Worm (Caenorhabditis elegans) whole organism, dauer: Measurements from ENCODE around the gene clp-7.

Experiments
- unc-62 ChIP-seq: sonication (generic microtip); optimal IDR thresholded peaks from 2 replicates; lab custom pipeline; 2017; ENCODE audit warnings: missing biosample characterization, missing genetic modification reagents, missing genetic modification characterization

Gene clp-7

DNA sequence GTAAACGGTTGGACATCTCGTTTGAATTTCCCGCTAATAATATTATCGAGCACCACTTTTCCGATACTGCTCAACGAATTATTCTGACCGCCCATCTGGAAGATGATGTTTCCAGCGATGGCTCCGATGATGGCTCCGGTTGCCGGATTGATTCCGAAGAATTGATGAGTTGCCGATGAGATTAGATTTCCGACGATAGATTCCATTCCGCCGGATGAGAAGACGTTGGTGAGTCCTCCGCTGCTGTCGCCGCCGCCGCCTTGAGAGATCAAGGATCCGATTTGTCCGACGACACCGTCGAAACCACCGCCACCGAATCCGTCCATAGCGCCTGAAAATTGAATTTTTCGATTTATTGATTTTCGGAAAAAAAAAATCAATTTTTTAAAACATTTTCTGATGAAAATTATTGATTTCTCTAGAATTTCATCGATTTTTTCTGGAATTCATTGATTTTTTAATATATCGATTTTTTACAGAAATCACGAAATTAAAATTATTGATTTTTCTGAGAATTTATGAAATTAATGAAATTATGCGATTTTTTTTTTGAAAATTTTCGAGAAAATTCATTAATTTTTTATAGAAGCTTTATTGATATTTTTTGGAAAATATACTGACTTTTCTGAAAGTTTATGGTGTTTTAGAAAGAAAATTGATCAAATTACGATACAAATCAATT lies 1.6 kb downstream of the clp-7 start:
- TF ChIP-seq unc-62 (GFP tag; lab: Kevin White, UChicago) = no peak

- no peak for TF ChIP-seq unc-62 (GFP tag; lab: Kevin White, UChicago)
Measured at ce11 chrIV:1443514-1443913, 2.3 kb downstream of the clp-7 start.

DNA sequence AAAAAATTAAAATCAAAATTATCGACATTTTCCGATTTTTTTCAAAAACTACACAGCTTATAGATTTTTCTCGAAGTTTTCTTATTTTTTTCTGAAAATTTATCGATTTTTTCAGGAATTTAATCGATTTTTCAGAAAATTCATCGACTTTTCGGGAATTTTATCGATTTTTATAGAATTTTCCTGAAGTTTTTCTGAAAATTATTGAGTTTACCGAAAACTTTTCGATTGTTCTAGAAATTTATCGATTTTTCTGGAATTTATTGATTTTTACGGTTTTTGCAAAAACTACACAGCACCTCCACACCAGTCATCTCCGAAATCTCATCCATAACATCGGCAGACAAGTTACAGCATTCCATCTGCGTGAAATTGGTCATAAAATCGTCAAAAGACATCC lies 8.1 kb downstream of the clp-7 start:
- TF ChIP-seq unc-62 (GFP tag; lab: Kevin White, UChicago) = no peak

- TF ChIP-seq unc-62 (GFP tag; lab: Kevin White, UChicago) = no peak
Measured at ce11 chrIV:1435159-1435558, 10.6 kb downstream of the clp-7 start.

ce11 chrIV:1434554-1435089 lies 11.1 kb downstream of the clp-7 start, which contains the start of gene clp-6:
Gene clp-6 (minus strand): TSS chrIV:1435039.
- TF ChIP-seq unc-62 (GFP tag; lab: Kevin White, UChicago) = no peak

ce11 chrIV:1433978-1434377 lies 11.8 kb downstream of the clp-7 start:
- no peak for TF ChIP-seq unc-62 (GFP tag; lab: Kevin White, UChicago)

- TF ChIP-seq unc-62 (GFP tag; lab: Kevin White, UChicago) = no peak
Measured at ce11 chrIV:1430261-1430660, 15.5 kb downstream of the clp-7 start, which contains the start of gene Y77E11A.23. Gene Y77E11A.23 (minus strand): TSS chrIV:1430367.

DNA sequence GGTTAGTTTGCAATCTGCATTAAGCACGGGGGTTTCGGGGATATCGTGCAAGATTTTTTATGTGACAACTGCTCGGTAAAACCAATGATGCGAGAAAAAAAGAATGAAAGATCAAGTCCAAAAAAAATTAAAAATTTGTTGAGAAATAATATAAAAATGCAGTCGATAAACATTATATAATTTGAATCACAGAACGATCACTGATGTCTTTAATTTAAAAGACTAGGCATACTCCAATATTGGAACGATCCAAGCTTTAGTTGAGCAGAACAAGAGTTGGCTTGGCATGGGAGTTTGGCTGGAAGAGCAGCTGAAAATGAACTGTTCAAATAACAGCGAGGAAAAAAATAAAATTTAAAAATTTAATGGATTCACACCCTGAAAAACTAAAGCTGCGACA lies 18.5 kb downstream of the clp-7 start, which contains the start of gene clec-171:
Gene clec-171, minus strand, starts transcription at position 101 of the 400 bp plus-strand sequence.
- no peak for TF ChIP-seq unc-62 (GFP tag; lab: Kevin White, UChicago)

DNA sequence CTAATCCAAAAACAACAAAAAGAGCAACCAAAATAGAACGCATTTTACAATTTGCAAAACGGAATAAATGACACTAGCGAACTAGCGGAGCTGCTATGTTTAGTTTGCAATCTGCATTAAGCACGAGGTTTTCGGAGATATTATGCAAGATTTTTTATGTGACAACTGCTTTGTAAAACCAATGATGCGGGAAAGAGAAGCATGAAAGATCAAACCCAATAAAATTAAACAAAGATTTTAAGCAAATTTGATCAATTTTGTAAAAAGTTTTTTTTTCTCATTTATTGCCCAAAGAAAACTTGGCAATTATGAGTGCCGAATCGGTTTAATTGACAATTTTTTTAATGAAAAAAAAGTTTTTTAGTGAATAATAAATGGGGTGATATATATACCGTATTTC lies 20.8 kb downstream of the clp-7 start, which contains the start of gene Y77E11A.8:
Gene Y77E11A.8, minus strand, starts transcription at position 101 of the 400 bp plus-strand sequence.
- no peak for TF ChIP-seq unc-62 (GFP tag; lab: Kevin White, UChicago)

DNA sequence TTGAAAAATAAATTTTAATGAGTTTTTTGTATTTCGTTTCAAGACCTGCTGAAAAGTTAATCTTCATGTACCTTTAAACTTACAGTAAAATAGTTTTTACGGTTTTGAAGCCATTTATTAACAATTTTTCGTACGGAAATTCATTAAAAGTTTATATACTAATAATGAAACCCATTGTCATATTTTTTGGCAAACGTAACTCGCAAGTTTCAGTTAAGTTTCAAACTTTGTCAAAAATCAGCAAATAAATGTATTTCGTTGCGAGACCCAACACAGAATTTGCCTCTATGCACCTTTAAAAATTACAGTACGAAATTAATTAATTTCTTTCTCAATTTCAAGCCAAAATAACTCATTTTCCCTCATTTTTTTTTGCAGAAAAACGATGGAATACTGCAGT lies 25.2 kb downstream of the clp-7 start, which contains the start of gene jtr-1:
Gene jtr-1, plus strand, starts transcription at position 327 of the 400 bp plus-strand sequence.
- no peak for TF ChIP-seq unc-62 (GFP tag; lab: Kevin White, UChicago)

DNA sequence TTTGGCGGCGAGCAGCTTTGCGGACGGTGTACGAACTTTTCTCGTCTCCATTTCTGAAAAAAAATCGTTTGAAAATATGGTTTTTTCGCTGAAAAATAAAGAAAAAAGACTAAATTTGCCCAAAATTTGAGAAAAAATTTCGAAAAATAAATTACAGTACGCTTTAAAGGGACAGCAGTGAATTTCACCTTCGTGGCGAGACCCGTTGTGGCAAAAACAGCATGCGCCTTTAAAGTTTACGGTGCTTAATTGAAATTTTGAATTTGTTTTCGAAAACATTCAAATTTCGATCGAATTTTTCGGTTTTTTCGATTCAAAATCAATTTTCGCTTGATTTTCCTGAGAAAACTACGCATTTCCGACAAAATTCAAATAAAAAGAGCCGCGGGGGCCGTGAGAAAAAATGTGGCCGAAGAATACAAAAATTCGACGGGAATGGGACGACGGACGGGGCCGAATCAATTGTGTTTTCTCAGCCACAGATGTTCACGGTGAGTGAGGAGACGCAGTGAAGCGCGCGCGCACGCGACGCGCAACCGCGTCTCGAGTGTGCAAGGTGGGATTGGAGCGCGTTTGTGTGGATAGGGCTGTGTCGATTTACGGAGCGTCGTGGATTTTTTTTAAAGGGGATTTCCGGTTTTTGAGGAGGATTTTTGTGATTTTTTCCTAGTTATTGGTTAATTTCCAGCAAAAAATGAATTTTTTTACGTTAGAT lies 25.8 kb downstream of the clp-7 start, which contains the start of gene Y77E11A.7:
Gene Y77E11A.7, minus strand, starts transcription at position 55 of the 715 bp plus-strand sequence.
- no peak for TF ChIP-seq unc-62 (GFP tag; lab: Kevin White, UChicago)

- no peak for TF ChIP-seq unc-62 (GFP tag; lab: Kevin White, UChicago)
Measured at ce11 chrIV:1409941-1410340, 35.8 kb downstream of the clp-7 start, which contains the start of gene rpc-11. Gene rpc-11 (minus strand): TSS chrIV:1410041.

- no peak for TF ChIP-seq unc-62 (GFP tag; lab: Kevin White, UChicago)
Measured at ce11 chrIV:1408718-1409117, 37.0 kb downstream of the clp-7 start.

DNA sequence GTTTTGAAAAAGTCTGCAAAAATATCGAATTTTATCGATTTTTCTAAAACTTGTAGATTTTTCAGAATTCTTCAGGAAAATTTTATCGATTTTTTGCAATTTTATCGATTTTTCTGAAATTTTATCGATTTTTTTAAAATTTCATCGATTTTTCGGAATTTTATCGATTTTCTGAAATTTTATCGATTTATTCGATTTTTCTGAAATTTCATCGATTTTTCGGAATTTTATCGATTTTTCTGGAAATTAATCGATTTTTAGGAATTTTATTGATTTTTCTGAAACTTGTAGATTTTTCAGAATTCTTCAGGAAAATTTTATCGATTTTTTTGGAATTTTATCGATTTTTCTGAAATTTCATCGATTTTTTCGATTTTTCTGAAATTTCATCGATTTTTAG lies 37.6 kb downstream of the clp-7 start:
- TF ChIP-seq unc-62 (GFP tag; lab: Kevin White, UChicago) = no peak

- no peak for TF ChIP-seq unc-62 (GFP tag; lab: Kevin White, UChicago)
Measured at ce11 chrIV:1407507-1407906, 38.3 kb downstream of the clp-7 start.

DNA sequence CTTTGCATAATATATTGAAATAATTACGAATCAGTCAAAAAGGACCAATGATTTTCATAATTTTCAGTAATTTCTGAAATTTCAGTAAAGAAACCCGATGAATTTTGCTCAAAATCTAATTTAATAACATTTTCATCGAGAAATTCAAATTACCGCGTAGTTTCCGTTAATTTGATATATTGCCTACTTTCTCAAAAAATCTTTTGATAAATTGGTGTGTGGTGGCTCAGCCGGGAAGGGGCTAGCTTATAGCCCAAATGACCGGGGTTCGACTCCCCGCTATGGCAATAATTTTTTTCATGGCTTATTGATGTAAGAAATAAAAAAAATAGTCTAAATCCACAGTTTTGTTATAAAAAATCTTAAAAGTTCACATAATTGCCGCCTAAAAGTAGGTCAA lies 38.7 kb downstream of the clp-7 start:
- TF ChIP-seq unc-62 (GFP tag; lab: Kevin White, UChicago) = no peak
